Worm (Caenorhabditis elegans) whole organism, young adult: Measurements from ENCODE around the gene F40G9.7.
"Not testable (repeated sequence)": the region's sequence is repeated elsewhere in the genome, so short reads cannot be mapped to it uniquely, and the experiment has no call there.

Source experiments
- B0019.2 ChIP-seq: fragments of 200-800 bp; sonication (Bioruptor generic); conservative IDR thresholded peaks from 2 replicates; pipeline ENCODE4 v1.3.6; 2022; ENCODE audit warnings: missing genetic modification reagents, missing genetic modification characterization, missing compliant biosample characterization
- B0261.1 ChIP-seq: sonication (generic microtip); optimal IDR thresholded peaks from 2 replicates; lab custom pipeline; 2016; ENCODE audit warnings: mild to moderate bottlenecking, missing genetic modification characterization, moderate library complexity, missing compliant biosample characterization
- F33H1.4 ChIP-seq: fragments of 200-800 bp; sonication (Bioruptor generic); IDR thresholded peaks from 2 replicates; pipeline ENCODE4 v1.3.6; 2022; ENCODE audit warnings: missing genetic modification reagents, missing genetic modification characterization, missing compliant biosample characterization
- F37B4.10 ChIP-seq: fragments of 200-800 bp; sonication (Bioruptor generic); IDR thresholded peaks from 2 replicates; pipeline ENCODE4 v1.3.6; 2022; ENCODE audit warnings: missing genetic modification characterization, missing compliant biosample characterization
- Y67H2A.10 ChIP-seq: fragments of 200-800 bp; sonication (Bioruptor generic); conservative IDR thresholded peaks from 2 replicates; pipeline ENCODE4 v1.3.6; 2022; ENCODE audit warnings: missing genetic modification reagents, missing genetic modification characterization, missing compliant biosample characterization
- ZK185.1 ChIP-seq: sonication (generic microtip); optimal IDR thresholded peaks from 2 replicates; lab custom pipeline; 2016; ENCODE audit warnings: mild to moderate bottlenecking, missing genetic modification characterization, missing compliant biosample characterization; ENCODE audit not compliant: poor library complexity, severe bottlenecking
- athp-1 ChIP-seq: sonication (generic microtip); optimal IDR thresholded peaks from 2 replicates; lab custom pipeline; 2017; ENCODE audit warnings: mild to moderate bottlenecking, missing genetic modification characterization, missing compliant biosample characterization
- ccch-3 ChIP-seq: fragments of 200-800 bp; sonication (Bioruptor generic); optimal IDR thresholded peaks from 2 replicates; lab custom pipeline; 2018; ENCODE audit warnings: mild to moderate bottlenecking, missing genetic modification characterization, missing compliant biosample characterization
- cebp-2 ChIP-seq: fragments of 200-800 bp; sonication (Bioruptor generic); IDR thresholded peaks from 2 replicates; pipeline ENCODE4 v1.3.6; 2022; ENCODE audit warnings: missing genetic modification characterization, missing compliant biosample characterization
- ceh-100 ChIP-seq: fragments of 200-800 bp; sonication (Bioruptor generic); IDR thresholded peaks from 2 replicates; pipeline ENCODE4 v1.3.6; 2022; ENCODE audit warnings: missing genetic modification reagents, missing genetic modification characterization, missing compliant biosample characterization
- die-1 ChIP-seq: sonication (generic microtip); optimal IDR thresholded peaks from 2 replicates; lab custom pipeline; 2016; ENCODE audit warnings: missing genotype, mild to moderate bottlenecking, missing genetic modification characterization, missing compliant biosample characterization
- egl-18 ChIP-seq: fragments of 200-800 bp; sonication (Bioruptor generic); IDR thresholded peaks from 2 replicates; pipeline ENCODE4 v1.3.6; 2022; ENCODE audit warnings: missing genetic modification reagents, missing genetic modification characterization, missing compliant biosample characterization
- egrh-3 ChIP-seq: fragments of 200-800 bp; sonication (Bioruptor generic); IDR thresholded peaks from 2 replicates; pipeline ENCODE4 v1.3.6; 2022; ENCODE audit warnings: missing genetic modification reagents, missing genetic modification characterization, missing compliant biosample characterization
- ekl-4 ChIP-seq: fragments of 200-800 bp; sonication (Bioruptor generic); IDR thresholded peaks from 2 replicates; pipeline ENCODE4 v1.3.6; 2022; ENCODE audit warnings: missing genetic modification reagents, missing genetic modification characterization, missing compliant biosample characterization
- hmg-1.2 ChIP-seq: fragments of 200-800 bp; sonication (Bioruptor generic); IDR thresholded peaks from 2 replicates; pipeline ENCODE4 v1.3.6; 2022; ENCODE audit warnings: missing genetic modification reagents, missing genetic modification characterization, missing compliant biosample characterization
- hrde-1 ChIP-seq: sonication (generic microtip); optimal IDR thresholded peaks from 2 replicates; lab custom pipeline; 2016; ENCODE audit warnings: missing genetic modification characterization, mild to moderate bottlenecking, missing compliant biosample characterization, moderate library complexity, missing genotype, missing genetic modification reagents, borderline replicate concordance
- lag-1 ChIP-seq: fragments of 200-800 bp; sonication (Bioruptor generic); IDR thresholded peaks from 2 replicates; pipeline ENCODE4 v1.3.6; 2022; ENCODE audit warnings: missing genetic modification reagents, missing genetic modification characterization, missing compliant biosample characterization
- let-526 ChIP-seq: fragments of 200-800 bp; sonication (Bioruptor generic); IDR thresholded peaks from 2 replicates; pipeline ENCODE4 v1.3.6; 2022; ENCODE audit warnings: missing genetic modification reagents, missing genetic modification characterization, missing compliant biosample characterization
- let-607 ChIP-seq, 2 experiments: fragments of 200-800 bp in 1 of 2; sonication (Bioruptor generic) in 1 of 2; sonication (generic microtip) in 1 of 2; optimal IDR thresholded peaks; 2 replicates each; lab custom pipeline; 2016 to 2018; ENCODE audit warnings: mild to moderate bottlenecking in 2 of 2, missing compliant biosample characterization in 2 of 2, missing genetic modification characterization in 2 of 2, moderate library complexity in 2 of 2, missing genotype in 1 of 2
- lin-26 ChIP-seq: fragments of 200-800 bp; sonication (Bioruptor generic); IDR thresholded peaks from 2 replicates; pipeline ENCODE4 v1.3.6; 2022; ENCODE audit warnings: missing genetic modification reagents, missing genetic modification characterization, missing compliant biosample characterization
- lsl-1 ChIP-seq: fragments of 200-800 bp; sonication (Bioruptor generic); optimal IDR thresholded peaks from 2 replicates; lab custom pipeline; 2018; ENCODE audit warnings: mild to moderate bottlenecking, missing genetic modification characterization, moderate library complexity, missing compliant biosample characterization
- mes-4 ChIP-seq: sonication (generic microtip); optimal IDR thresholded peaks from 2 replicates; lab custom pipeline; 2016; ENCODE audit warnings: missing genotype, missing genetic modification characterization, missing compliant biosample characterization
- nhr-179 ChIP-seq: sonication (generic microtip); optimal IDR thresholded peaks from 2 replicates; lab custom pipeline; 2016; ENCODE audit warnings: mild to moderate bottlenecking, missing genetic modification characterization, missing compliant biosample characterization
- nhr-27 ChIP-seq: fragments of 200-800 bp; sonication (Bioruptor generic); optimal IDR thresholded peaks from 2 replicates; lab custom pipeline; 2018; ENCODE audit warnings: mild to moderate bottlenecking, missing genetic modification characterization, moderate library complexity, missing compliant biosample characterization
- nhr-80 ChIP-seq: sonication (generic microtip); optimal IDR thresholded peaks from 2 replicates; lab custom pipeline; 2016; ENCODE audit warnings: missing genetic modification characterization, missing compliant biosample characterization
- rpc-1 ChIP-seq, 2 experiments: fragments of 150-350 bp in 1 of 2; sonication (generic microtip) in 1 of 2; optimal IDR thresholded peaks; 2 replicates each; lab custom pipeline; 2014 to 2018; ENCODE audit warnings: missing biosample characterization in 1 of 2, missing genetic modification characterization in 1 of 2, missing genetic modification reagents in 1 of 2, missing genotype in 1 of 2
- snpc-1.1 ChIP-seq: sonication (generic microtip); optimal IDR thresholded peaks from 2 replicates; lab custom pipeline; 2017; ENCODE audit warnings: missing genetic modification characterization, mild to moderate bottlenecking, missing compliant biosample characterization, antibody characterized with exemption, moderate library complexity, missing genotype, missing genetic modification reagents; ENCODE audit not compliant: insufficient read depth
- snpc-4 ChIP-seq, 5 experiments: fragments of 150-350 bp in 1 of 5; sonication (generic microtip) in 4 of 5; optimal IDR thresholded peaks; 2 replicates each; lab custom pipeline; 2014 to 2018; ENCODE audit warnings: missing genetic modification characterization in 5 of 5, missing biosample characterization in 3 of 5, antibody characterized with exemption in 2 of 5, mild to moderate bottlenecking in 2 of 5, missing compliant biosample characterization in 2 of 5, missing genotype in 2 of 5, moderate library complexity in 2 of 5, missing genetic modification reagents in 1 of 5
- sptf-2 ChIP-seq: fragments of 200-800 bp; sonication (Bioruptor generic); optimal IDR thresholded peaks from 2 replicates; lab custom pipeline; 2018; ENCODE audit warnings: mild to moderate bottlenecking, missing genetic modification characterization, missing compliant biosample characterization
- tbp1 ChIP-seq: fragments of 200-800 bp; sonication (Bioruptor generic); optimal IDR thresholded peaks from 2 replicates; lab custom pipeline; 2018; ENCODE audit warnings: mild to moderate bottlenecking, missing genetic modification characterization, missing compliant biosample characterization
- xnd-1 ChIP-seq: sonication (generic microtip); optimal IDR thresholded peaks from 2 replicates; lab custom pipeline; 2016; ENCODE audit warnings: missing genotype, missing genetic modification reagents, missing genetic modification characterization, missing compliant biosample characterization
- zfh-2 ChIP-seq: fragments of 200-800 bp; sonication (Bioruptor generic); conservative IDR thresholded peaks from 2 replicates; pipeline ENCODE4 v1.3.6; 2022; ENCODE audit warnings: missing genetic modification reagents, missing genetic modification characterization, missing compliant biosample characterization

The F40G9.7 gene

DNA sequence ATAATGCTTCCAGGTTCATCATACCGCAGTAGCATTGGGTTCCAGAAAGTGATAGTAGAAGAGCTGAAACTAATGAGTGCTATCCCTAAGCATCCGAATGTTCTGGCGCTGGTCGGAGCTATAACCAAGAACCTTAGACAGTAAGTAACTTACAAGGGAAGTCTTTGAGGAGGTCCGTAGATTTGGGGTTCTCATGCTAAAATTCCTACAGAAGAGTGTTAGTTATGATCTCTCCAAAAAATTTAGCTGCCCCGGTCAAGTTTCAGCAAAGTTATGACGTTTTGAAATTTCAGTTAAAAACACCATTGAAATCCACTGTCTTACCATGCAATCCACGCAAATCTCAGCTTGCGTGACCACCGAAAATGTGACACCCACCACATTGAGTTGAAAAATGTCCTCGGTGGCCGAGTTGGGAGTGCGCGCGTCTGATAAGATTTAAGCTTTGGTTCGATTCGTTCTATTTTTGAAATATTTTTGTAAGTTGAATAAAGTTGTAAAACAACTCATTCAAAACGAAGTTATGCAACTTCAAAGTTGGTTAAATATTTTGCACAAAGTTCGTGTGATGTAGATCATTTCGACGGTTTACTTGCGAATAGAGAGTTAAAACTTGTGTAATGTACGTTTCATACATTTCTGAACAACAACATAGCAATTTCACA, 4.6 kb upstream of the F40G9.7 start:
- TF ChIP-seq lin-26 (GFP tag; lab: Robert Waterston, UW): peak; percentile 43; the same call in 1 of the 2 replicates
- TF ChIP-seq B0261.1 (tag; lab: Kevin White, UChicago): peak; percentile 53
- TF ChIP-seq rpc-1 (optimal IDR thresholded peaks at IDR 0.05; lab: Kevin White, UChicago): not testable (repeated sequence)
- peak; percentile 50 for TF ChIP-seq rpc-1 (tag; optimal IDR thresholded peaks at IDR 0.05; lab: Kevin White, UChicago)
- peak; percentile 74 for TF ChIP-seq tbp1 (GFP tag; lab: Kevin White, UChicago)

DNA sequence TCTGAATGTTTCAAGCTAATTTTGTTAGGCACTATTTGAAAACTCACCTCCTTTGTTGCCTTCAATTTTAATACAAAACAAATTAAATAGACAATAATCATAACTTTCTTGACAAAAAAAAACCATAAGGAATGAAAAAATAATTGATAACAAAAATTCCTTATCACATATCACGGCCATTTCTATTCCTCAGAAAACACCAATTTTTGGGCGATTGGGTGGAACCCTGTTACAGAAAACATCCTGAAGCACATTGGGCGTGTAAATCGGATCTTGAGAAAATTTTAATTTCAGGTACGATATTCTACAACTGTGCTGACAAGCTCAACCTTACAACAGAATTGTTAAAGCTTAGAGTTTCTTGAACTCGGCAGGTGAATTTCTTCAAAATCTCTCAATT, 715 bp upstream of the F40G9.7 start, which contains the start of gene F40G9.8:
Gene F40G9.8 (minus strand): TSS at position 101 of the 400 bp plus-strand sequence.
- TF ChIP-seq sptf-2 (GFP tag; lab: Kevin White, UChicago) (no peak), ZK185.1 (no peak), F37B4.10 (no peak), snpc-4 (GFP tag; optimal IDR thresholded peaks at IDR 0.05; lab: Kevin White, UChicago) (no peak), snpc-4 (tag; optimal IDR thresholded peaks at IDR 0.05; lab: Kevin White, UChicago) (no peak)

ce11 chrIII:168376-168775, 2.9 kb downstream of the F40G9.7 start:
- TF ChIP-seq egrh-3 (GFP tag; lab: Robert Waterston, UW) (peak; percentile 85), zfh-2 (GFP tag; lab: Robert Waterston, UW) (peak; percentile 82)

DNA sequence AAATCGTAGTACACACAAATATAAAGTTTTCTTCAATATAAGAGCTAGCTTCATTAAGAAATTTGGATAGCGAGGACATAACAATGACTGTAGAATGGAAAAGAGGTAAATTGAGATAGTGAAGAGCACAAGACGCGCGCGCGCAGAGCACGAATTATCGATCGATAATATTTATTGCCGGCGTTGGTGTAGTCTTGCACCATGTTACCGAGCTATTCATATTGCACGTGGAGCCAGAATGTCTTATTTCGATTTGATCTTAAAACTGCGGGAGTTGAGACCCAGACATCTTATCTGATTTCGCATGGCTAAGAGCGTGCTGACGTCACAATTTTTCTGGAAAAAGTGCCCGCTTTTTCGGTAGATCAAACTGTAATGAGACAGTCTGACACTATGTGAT, 4.0 kb downstream of the F40G9.7 start, which contains the start of gene F40G9.18:
Gene F40G9.18 (minus strand): TSS at position 101 of the 400 bp plus-strand sequence.
- TF ChIP-seq die-1 (tag; lab: Kevin White, UChicago) (no peak), xnd-1 (tag; lab: Kevin White, UChicago) (no peak), athp-1 (tag; lab: Kevin White, UChicago) (no peak), sptf-2 (GFP tag; lab: Kevin White, UChicago) (no peak), lsl-1 (no peak), ekl-4 (GFP tag; lab: Robert Waterston, UW) (no peak), let-526 (no peak), cebp-2 (no peak), nhr-80 (no peak), F33H1.4 (GFP tag; lab: Robert Waterston, UW) (no peak), nhr-179 (tag; lab: Kevin White, UChicago) (no peak), let-607 (tag; optimal IDR thresholded peaks at IDR 0.05; lab: Kevin White, UChicago) (no peak), F37B4.10 (no peak), hrde-1 (tag; lab: Kevin White, UChicago) (no peak), lag-1 (GFP tag; lab: Robert Waterston, UW) (no peak)

DNA sequence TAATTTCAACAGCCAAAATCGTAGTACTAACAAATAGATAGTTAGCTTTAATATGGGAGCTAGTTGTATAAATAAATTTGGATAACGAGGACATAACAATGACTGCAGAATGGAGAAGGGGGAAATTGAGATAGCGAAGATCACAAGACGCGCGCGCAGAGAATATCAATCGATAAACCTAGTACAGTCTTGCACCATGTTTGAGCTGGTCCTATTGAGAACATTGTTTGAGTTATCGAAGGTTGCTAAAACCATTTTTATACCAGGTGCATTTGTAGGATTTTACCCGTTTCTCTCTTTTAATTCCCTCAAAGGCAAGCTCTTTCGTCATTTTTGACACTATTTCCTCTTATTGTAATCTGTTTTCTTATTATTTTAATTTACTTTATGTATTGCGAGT, 6.1 kb downstream of the F40G9.7 start, which contains the start of the genes F40G9.9 and F40G9.12:
Gene F40G9.9 (minus strand): TSS at position 101 of the 400 bp plus-strand sequence.
Gene F40G9.12 (plus strand): TSS at position 231 of the 400 bp plus-strand sequence.
- TF ChIP-seq mes-4 (tag; lab: Kevin White, UChicago) (no peak), athp-1 (tag; lab: Kevin White, UChicago) (no peak), ccch-3 (GFP tag; lab: Kevin White, UChicago) (no peak), B0019.2 (no peak), ceh-100 (GFP tag; lab: Robert Waterston, UW) (no peak)

ce11 chrIII:173501-173900, 8.0 kb downstream of the F40G9.7 start, which contains the start of gene F40G9.19:
TSS of gene F40G9.19 (plus strand) at chrIII:173801.
- TF ChIP-seq Y67H2A.10 (GFP tag; lab: Robert Waterston, UW) (no peak), snpc-1.1 (tag; lab: Kevin White, UChicago) (no peak), nhr-27 (tag; lab: Kevin White, UChicago) (no peak), egl-18 (GFP tag; lab: Robert Waterston, UW) (no peak), nhr-80 (no peak), hmg-1.2 (no peak), F37B4.10 (no peak)
